Fruit fly (Drosophila melanogaster) whole organism, pupa: ENCODE results near the gene CG2926.

Experiments
- CG10348 ChIP-seq: fragments of 200-800 bp; sonication (Bioruptor generic); IDR thresholded peaks from 2 replicates; pipeline ENCODE4 v1.3.6; 2022; ENCODE audit warnings: missing biosample characterization, missing genetic modification characterization
- CG12605 ChIP-seq: fragments of 200-800 bp; sonication (Bioruptor generic); IDR thresholded peaks from 2 replicates; pipeline ENCODE4 v1.3.6; 2022; ENCODE audit warnings: missing biosample characterization, missing genetic modification characterization
- CG13204 ChIP-seq: fragments of 200-800 bp; sonication (Bioruptor generic); optimal IDR thresholded peaks from 2 replicates; lab custom pipeline; 2018; ENCODE audit warnings: missing biosample characterization, mild to moderate bottlenecking, missing genetic modification characterization, moderate library complexity
- CG14655 ChIP-seq: fragments of 200-800 bp; sonication (Bioruptor generic); optimal IDR thresholded peaks from 3 replicates; lab custom pipeline; 2017; ENCODE audit warnings: mild to moderate bottlenecking, missing biosample characterization, missing genetic modification reagents, missing genetic modification characterization
- CG15710 ChIP-seq: fragments of 200-800 bp; sonication (Bioruptor generic); optimal IDR thresholded peaks from 2 replicates; lab custom pipeline; 2018; ENCODE audit warnings: missing biosample characterization, mild to moderate bottlenecking, missing genetic modification characterization, moderate library complexity
- CG17806 ChIP-seq: fragments of 200-800 bp; sonication (Bioruptor generic); optimal IDR thresholded peaks from 2 replicates; lab custom pipeline; 2018; ENCODE audit warnings: missing biosample characterization, mild to moderate bottlenecking, missing genetic modification characterization, moderate library complexity
- CG32121 ChIP-seq: fragments of 200-800 bp; sonication (Bioruptor generic); IDR thresholded peaks from 2 replicates; pipeline ENCODE4 v1.3.6; 2022; ENCODE audit warnings: missing biosample characterization, missing genetic modification characterization
- CG34367 ChIP-seq: fragments of 200-800 bp; sonication (Bioruptor generic); optimal IDR thresholded peaks from 2 replicates; lab custom pipeline; 2018; ENCODE audit warnings: missing biosample characterization, mild to moderate bottlenecking, missing genetic modification characterization
- CG4496 ChIP-seq: fragments of 200-800 bp; sonication (Bioruptor generic); IDR thresholded peaks from 3 replicates; pipeline ENCODE4 v1.3.6; 2022; ENCODE audit warnings: missing biosample characterization, missing genetic modification characterization
- CG8159 ChIP-seq: fragments of 200-800 bp; sonication (Bioruptor generic); optimal IDR thresholded peaks from 3 replicates; lab custom pipeline; 2018; ENCODE audit warnings: missing biosample characterization, mild to moderate bottlenecking, missing genetic modification characterization, moderate library complexity
- CG8301 ChIP-seq: fragments of 200-800 bp; sonication (Bioruptor generic); optimal IDR thresholded peaks from 2 replicates; lab custom pipeline; 2018; ENCODE audit warnings: missing biosample characterization, mild to moderate bottlenecking, missing genetic modification characterization
- CG9948 ChIP-seq: fragments of 200-800 bp; sonication (Bioruptor generic); optimal IDR thresholded peaks from 2 replicates; lab custom pipeline; 2018; ENCODE audit warnings: missing biosample characterization, mild to moderate bottlenecking, missing genetic modification characterization, moderate library complexity
- D1 ChIP-seq: fragments of 200-800 bp; sonication (Bioruptor generic); optimal IDR thresholded peaks from 2 replicates; lab custom pipeline; 2018; ENCODE audit warnings: missing biosample characterization, mild to moderate bottlenecking, missing genetic modification characterization, moderate library complexity
- EcR ChIP-seq: fragments of 200-800 bp; sonication (Bioruptor generic); optimal IDR thresholded peaks from 3 replicates; lab custom pipeline; 2019; ENCODE audit warnings: missing biosample characterization, missing genetic modification characterization, mild to moderate bottlenecking, moderate library complexity, missing genetic modification reagents
- Ets98B ChIP-seq: fragments of 200-800 bp; sonication (Bioruptor generic); IDR thresholded peaks from 2 replicates; pipeline ENCODE4 v1.3.6; 2022; ENCODE audit warnings: missing biosample characterization, missing genetic modification characterization
- Pif1A ChIP-seq: fragments of 200-800 bp; sonication (Bioruptor generic); optimal IDR thresholded peaks from 3 replicates; lab custom pipeline; 2016; ENCODE audit warnings: missing biosample characterization, missing genetic modification characterization
- Pif1B ChIP-seq: fragments of 200-800 bp; sonication (Bioruptor generic); optimal IDR thresholded peaks from 3 replicates; lab custom pipeline; 2016; ENCODE audit warnings: missing biosample characterization, missing genetic modification characterization
- Snoo ChIP-seq: fragments of 200-800 bp; sonication (Bioruptor generic); optimal IDR thresholded peaks from 3 replicates; lab custom pipeline; 2017; ENCODE audit warnings: missing biosample characterization, mild to moderate bottlenecking, missing genetic modification characterization, inconsistent platforms
- fd96Ca ChIP-seq: fragments of 200-800 bp; sonication (Bioruptor generic); IDR thresholded peaks from 3 replicates; pipeline ENCODE4 v1.3.6; 2022; ENCODE audit warnings: missing biosample characterization, missing genetic modification characterization
- gl ChIP-seq: fragments of 200-800 bp; sonication (Bioruptor generic); optimal IDR thresholded peaks from 2 replicates; lab custom pipeline; 2018; ENCODE audit warnings: missing biosample characterization, mild to moderate bottlenecking, missing genetic modification characterization
- rn ChIP-seq: fragments of 200-800 bp; sonication (Bioruptor generic); IDR thresholded peaks from 2 replicates; pipeline ENCODE4 v1.3.6; 2022; ENCODE audit warnings: missing biosample characterization, missing genetic modification characterization

CG2926 gene

dm6 chr3R:5573883-5574282, 14.3 kb downstream of the CG2926 start:
- TF ChIP-seq EcR (GFP tag; lab: Kevin White, UChicago): peak; percentile 94
- TF ChIP-seq fd96Ca (GFP tag; lab: Robert Waterston, UW): no peak

- TF ChIP-seq CG8159 (tag; lab: Kevin White, UChicago) (no peak), EcR (GFP tag; lab: Kevin White, UChicago) (peak; percentile 83), CG17806 (tag; lab: Kevin White, UChicago) (no peak), Ets98B (GFP tag; lab: Robert Waterston, UW) (no peak), CG9948 (tag; lab: Kevin White, UChicago) (peak; percentile 12), CG12605 (GFP tag; lab: Robert Waterston, UW) (no peak), fd96Ca (GFP tag; lab: Robert Waterston, UW) (0 out of 3 replicates have a peak, but pooled peaks have one; percentile 35), CG34367 (no peak), CG10348 (GFP tag; lab: Robert Waterston, UW) (no peak), Pif1A (no peak), CG13204 (GFP tag; lab: Kevin White, UChicago) (no peak), Snoo (tag; lab: Kevin White, UChicago) (no peak), D1 (tag; lab: Kevin White, UChicago) (no peak), CG15710 (tag; lab: Kevin White, UChicago) (no peak), rn (GFP tag; lab: Robert Waterston, UW) (no peak), CG4496 (GFP tag; lab: Robert Waterston, UW) (no peak), Pif1B (peak; percentile 30)
- TF ChIP-seq, all 21 proteins: peak for 4
These were observed 15.1 kb downstream of the CG2926 start for dm6 chr3R:5572900-5573665.

- peak; percentile 43 for TF ChIP-seq EcR (GFP tag; lab: Kevin White, UChicago)
- TF ChIP-seq CG10348 (GFP tag; lab: Robert Waterston, UW): no peak
These were observed 16.4 kb downstream of the CG2926 start for dm6 chr3R:5571756-5572155.

- TF ChIP-seq CG15710 (tag; lab: Kevin White, UChicago) (no peak), CG9948 (tag; lab: Kevin White, UChicago) (no peak), EcR (GFP tag; lab: Kevin White, UChicago) (no peak), CG14655 (no peak), CG12605 (GFP tag; lab: Robert Waterston, UW) (0 out of 2 replicates have a peak, but pooled peaks have one; percentile 1), fd96Ca (GFP tag; lab: Robert Waterston, UW) (0 out of 3 replicates have a peak, but pooled peaks have one; percentile 39), Snoo (tag; lab: Kevin White, UChicago) (no peak), rn (GFP tag; lab: Robert Waterston, UW) (no peak), Pif1A (no peak), CG10348 (GFP tag; lab: Robert Waterston, UW) (no peak), CG13204 (GFP tag; lab: Kevin White, UChicago) (no peak), CG32121 (GFP tag; lab: Robert Waterston, UW) (no peak), Ets98B (GFP tag; lab: Robert Waterston, UW) (no peak), D1 (tag; lab: Kevin White, UChicago) (no peak), CG8301 (tag; lab: Kevin White, UChicago) (no peak), CG34367 (no peak), CG17806 (tag; lab: Kevin White, UChicago) (no peak)
- TF ChIP-seq, all 21 proteins: peak for 2
These were observed 16.8 kb downstream of the CG2926 start for dm6 chr3R:5571437-5571750.

- TF ChIP-seq CG32121 (GFP tag; lab: Robert Waterston, UW): 0 out of 2 replicates have a peak, but pooled peaks have one; percentile 21
- no peak for TF ChIP-seq fd96Ca (GFP tag; lab: Robert Waterston, UW)
- TF ChIP-seq CG34367: no peak
- TF ChIP-seq Pif1B: no peak
- no peak for TF ChIP-seq EcR (GFP tag; lab: Kevin White, UChicago)
- peak; percentile 32 for TF ChIP-seq CG8301 (tag; lab: Kevin White, UChicago)
- TF ChIP-seq CG9948 (tag; lab: Kevin White, UChicago): no peak
- peak; percentile 29; the same call in 1 of the 2 replicates for TF ChIP-seq CG12605 (GFP tag; lab: Robert Waterston, UW)
- TF ChIP-seq CG8159 (tag; lab: Kevin White, UChicago): no peak
- no peak for TF ChIP-seq CG14655
- TF ChIP-seq Pif1A: no peak
- no peak for TF ChIP-seq Snoo (tag; lab: Kevin White, UChicago)
These were observed 17.3 kb downstream of the CG2926 start, which contains the start of gene CRMP for dm6 chr3R:5570635-5571436. Gene CRMP, plus strand, starts transcription at chr3R:5571108.

dm6 chr3R:5568590-5568989, 19.6 kb downstream of the CG2926 start, which contains the start of the genes CG2931 and Rheb:
Gene CG2931, minus strand, starts transcription at chr3R:5568615.
Gene Rheb, plus strand, starts transcription at chr3R:5568921.
- TF ChIP-seq Snoo (tag; lab: Kevin White, UChicago): peak; percentile 36
- peak; percentile 56 for TF ChIP-seq rn (GFP tag; lab: Robert Waterston, UW)
- TF ChIP-seq Pif1B: peak; percentile 25
- TF ChIP-seq CG8159 (tag; lab: Kevin White, UChicago): no peak
- TF ChIP-seq fd96Ca (GFP tag; lab: Robert Waterston, UW): no peak; the same call in 2 of the 3 replicates
- peak; percentile 77 for TF ChIP-seq CG4496 (GFP tag; lab: Robert Waterston, UW)
- TF ChIP-seq CG8301 (tag; lab: Kevin White, UChicago): peak; percentile 32
- TF ChIP-seq CG12605 (GFP tag; lab: Robert Waterston, UW): no peak
- TF ChIP-seq CG13204 (GFP tag; lab: Kevin White, UChicago): no peak
- peak; percentile 43 for TF ChIP-seq CG17806 (tag; lab: Kevin White, UChicago)
- no peak for TF ChIP-seq CG10348 (GFP tag; lab: Robert Waterston, UW)
- peak; percentile 29 for TF ChIP-seq CG15710 (tag; lab: Kevin White, UChicago)
- TF ChIP-seq Ets98B (GFP tag; lab: Robert Waterston, UW): peak; percentile 42; the same call in 1 of the 2 replicates
- TF ChIP-seq CG32121 (GFP tag; lab: Robert Waterston, UW): peak; percentile 60; the same call in 1 of the 2 replicates
- no peak for TF ChIP-seq CG14655
- TF ChIP-seq gl: no peak
- TF ChIP-seq D1 (tag; lab: Kevin White, UChicago): no peak
- TF ChIP-seq Pif1A: no peak
- TF ChIP-seq CG9948 (tag; lab: Kevin White, UChicago): peak; percentile 23
- no peak for TF ChIP-seq EcR (GFP tag; lab: Kevin White, UChicago)
- TF ChIP-seq CG34367: peak; percentile 24
